Fruit fly (Drosophila melanogaster) whole organism, pupa: ENCODE data around the gene Inx5.
A peak's percentile ranks its signal among the peaks of the same experiment; 100 is the strongest.

ENCODE experiments used
- CG10348 ChIP-seq: fragments of 200-800 bp; sonication (Bioruptor generic); IDR thresholded peaks from 2 replicates; pipeline ENCODE4 v1.3.6; 2022; ENCODE audit warnings: missing biosample characterization, missing genetic modification characterization
- CG12605 ChIP-seq: fragments of 200-800 bp; sonication (Bioruptor generic); IDR thresholded peaks from 2 replicates; pipeline ENCODE4 v1.3.6; 2022; ENCODE audit warnings: missing biosample characterization, missing genetic modification characterization
- CG13204 ChIP-seq: fragments of 200-800 bp; sonication (Bioruptor generic); optimal IDR thresholded peaks from 2 replicates; lab custom pipeline; 2018; ENCODE audit warnings: missing biosample characterization, mild to moderate bottlenecking, missing genetic modification characterization, moderate library complexity
- CG14655 ChIP-seq: fragments of 200-800 bp; sonication (Bioruptor generic); optimal IDR thresholded peaks from 3 replicates; lab custom pipeline; 2017; ENCODE audit warnings: mild to moderate bottlenecking, missing biosample characterization, missing genetic modification reagents, missing genetic modification characterization
- CG15710 ChIP-seq: fragments of 200-800 bp; sonication (Bioruptor generic); optimal IDR thresholded peaks from 2 replicates; lab custom pipeline; 2018; ENCODE audit warnings: missing biosample characterization, mild to moderate bottlenecking, missing genetic modification characterization, moderate library complexity
- CG17806 ChIP-seq: fragments of 200-800 bp; sonication (Bioruptor generic); optimal IDR thresholded peaks from 2 replicates; lab custom pipeline; 2018; ENCODE audit warnings: missing biosample characterization, mild to moderate bottlenecking, missing genetic modification characterization, moderate library complexity
- CG32121 ChIP-seq: fragments of 200-800 bp; sonication (Bioruptor generic); IDR thresholded peaks from 2 replicates; pipeline ENCODE4 v1.3.6; 2022; ENCODE audit warnings: missing biosample characterization, missing genetic modification characterization
- CG34367 ChIP-seq: fragments of 200-800 bp; sonication (Bioruptor generic); optimal IDR thresholded peaks from 2 replicates; lab custom pipeline; 2018; ENCODE audit warnings: missing biosample characterization, mild to moderate bottlenecking, missing genetic modification characterization
- CG4496 ChIP-seq: fragments of 200-800 bp; sonication (Bioruptor generic); IDR thresholded peaks from 3 replicates; pipeline ENCODE4 v1.3.6; 2022; ENCODE audit warnings: missing biosample characterization, missing genetic modification characterization
- CG8159 ChIP-seq: fragments of 200-800 bp; sonication (Bioruptor generic); optimal IDR thresholded peaks from 3 replicates; lab custom pipeline; 2018; ENCODE audit warnings: missing biosample characterization, mild to moderate bottlenecking, missing genetic modification characterization, moderate library complexity
- CG8301 ChIP-seq: fragments of 200-800 bp; sonication (Bioruptor generic); optimal IDR thresholded peaks from 2 replicates; lab custom pipeline; 2018; ENCODE audit warnings: missing biosample characterization, mild to moderate bottlenecking, missing genetic modification characterization
- CG9948 ChIP-seq: fragments of 200-800 bp; sonication (Bioruptor generic); optimal IDR thresholded peaks from 2 replicates; lab custom pipeline; 2018; ENCODE audit warnings: missing biosample characterization, mild to moderate bottlenecking, missing genetic modification characterization, moderate library complexity
- D1 ChIP-seq: fragments of 200-800 bp; sonication (Bioruptor generic); optimal IDR thresholded peaks from 2 replicates; lab custom pipeline; 2018; ENCODE audit warnings: missing biosample characterization, mild to moderate bottlenecking, missing genetic modification characterization, moderate library complexity
- EcR ChIP-seq: fragments of 200-800 bp; sonication (Bioruptor generic); optimal IDR thresholded peaks from 3 replicates; lab custom pipeline; 2019; ENCODE audit warnings: missing biosample characterization, missing genetic modification characterization, mild to moderate bottlenecking, moderate library complexity, missing genetic modification reagents
- Ets98B ChIP-seq: fragments of 200-800 bp; sonication (Bioruptor generic); IDR thresholded peaks from 2 replicates; pipeline ENCODE4 v1.3.6; 2022; ENCODE audit warnings: missing biosample characterization, missing genetic modification characterization
- Pif1A ChIP-seq: fragments of 200-800 bp; sonication (Bioruptor generic); optimal IDR thresholded peaks from 3 replicates; lab custom pipeline; 2016; ENCODE audit warnings: missing biosample characterization, missing genetic modification characterization
- Pif1B ChIP-seq: fragments of 200-800 bp; sonication (Bioruptor generic); optimal IDR thresholded peaks from 3 replicates; lab custom pipeline; 2016; ENCODE audit warnings: missing biosample characterization, missing genetic modification characterization
- Snoo ChIP-seq: fragments of 200-800 bp; sonication (Bioruptor generic); optimal IDR thresholded peaks from 3 replicates; lab custom pipeline; 2017; ENCODE audit warnings: missing biosample characterization, mild to moderate bottlenecking, missing genetic modification characterization, inconsistent platforms
- fd96Ca ChIP-seq: fragments of 200-800 bp; sonication (Bioruptor generic); IDR thresholded peaks from 3 replicates; pipeline ENCODE4 v1.3.6; 2022; ENCODE audit warnings: missing biosample characterization, missing genetic modification characterization
- gl ChIP-seq: fragments of 200-800 bp; sonication (Bioruptor generic); optimal IDR thresholded peaks from 2 replicates; lab custom pipeline; 2018; ENCODE audit warnings: missing biosample characterization, mild to moderate bottlenecking, missing genetic modification characterization
- rn ChIP-seq: fragments of 200-800 bp; sonication (Bioruptor generic); IDR thresholded peaks from 2 replicates; pipeline ENCODE4 v1.3.6; 2022; ENCODE audit warnings: missing biosample characterization, missing genetic modification characterization

Inx5 gene

dm6 chrX:19208014-19208413 lies 37.3 kb upstream of the Inx5 start, which contains the start of gene Ulp1:
Ulp1 (minus strand) TSS chrX:19208187.
- 0 out of 3 replicates have a peak, but pooled peaks have one; percentile 11 for TF ChIP-seq CG4496 (GFP tag; lab: Robert Waterston, UW)
- peak; percentile 62 for TF ChIP-seq D1 (tag; lab: Kevin White, UChicago)
- no peak for TF ChIP-seq Pif1A (GFP tag; lab: Kevin White, UChicago)
- TF ChIP-seq rn (GFP tag; lab: Robert Waterston, UW), result no peak

dm6 chrX:19201630-19202029 lies 30.9 kb upstream of the Inx5 start, which contains the start of gene CG7990:
CG7990 (minus strand) TSS chrX:19201979.
- no peak for TF ChIP-seq CG9948 (tag; lab: Kevin White, UChicago)
- no peak for TF ChIP-seq rn (GFP tag; lab: Robert Waterston, UW)
- TF ChIP-seq CG15710 (tag; lab: Kevin White, UChicago), result no peak

DNA sequence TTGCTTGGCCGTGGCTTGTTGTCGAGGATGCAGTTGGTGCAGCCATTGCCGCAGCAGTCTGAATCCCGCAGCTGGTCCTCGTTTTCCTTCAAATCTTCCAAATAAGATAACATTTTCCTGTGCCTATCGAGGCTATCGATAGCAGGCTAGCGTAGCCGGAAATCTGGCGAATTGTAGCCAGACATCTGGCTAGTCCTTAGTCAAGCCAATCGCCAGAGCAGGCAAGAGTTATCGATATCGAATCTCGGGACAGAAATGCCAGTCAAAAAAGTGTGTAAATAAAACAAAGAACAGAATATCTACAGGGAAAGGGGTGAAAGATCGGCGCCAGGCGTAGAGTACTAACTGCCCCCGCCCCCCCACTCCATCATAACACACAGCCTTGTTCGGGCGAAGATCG lies 22.7 kb upstream of the Inx5 start, which contains the start of the genes CG7914 and CG14194:
Gene CG7914 (minus strand): TSS at position 113 of the 400 bp plus-strand sequence.
Gene CG14194 (plus strand): TSS at position 220 of the 400 bp plus-strand sequence.
- TF ChIP-seq CG8301 (tag; lab: Kevin White, UChicago) (no peak), EcR (GFP tag; lab: Kevin White, UChicago) (peak; percentile 18)

DNA sequence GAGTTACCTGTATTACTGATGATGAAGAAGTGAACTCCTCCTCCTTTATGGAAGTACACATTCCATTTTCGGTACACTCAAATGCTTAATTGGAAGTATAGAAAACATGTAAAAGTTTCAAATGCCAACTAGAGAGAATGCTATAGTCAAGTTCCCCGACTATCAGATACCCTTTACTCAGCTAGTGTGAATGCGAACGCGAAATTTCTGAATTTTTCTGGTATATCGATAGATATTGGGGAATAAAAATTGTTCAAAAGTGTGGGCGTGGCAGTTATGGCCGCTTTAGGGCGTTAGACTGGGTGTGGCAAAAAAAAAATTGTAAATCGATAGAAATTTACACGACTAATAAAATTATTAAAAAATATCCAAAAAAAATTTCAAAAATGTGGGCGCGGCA lies 20.9 kb upstream of the Inx5 start:
- TF ChIP-seq CG8159 (tag; lab: Kevin White, UChicago) (no peak), CG17806 (tag; lab: Kevin White, UChicago) (no peak), EcR (GFP tag; lab: Kevin White, UChicago) (no peak)

dm6 chrX:19191050-19191449 lies 20.4 kb upstream of the Inx5 start:
- no peak for TF ChIP-seq CG8301 (tag; lab: Kevin White, UChicago)
- no peak for TF ChIP-seq CG15710 (tag; lab: Kevin White, UChicago)
- no peak for TF ChIP-seq Pif1A (GFP tag; lab: Kevin White, UChicago)

- TF ChIP-seq CG32121 (GFP tag; lab: Robert Waterston, UW) (0 out of 2 replicates have a peak, but pooled peaks have one; percentile 15), fd96Ca (GFP tag; lab: Robert Waterston, UW) (peak; percentile 33; the same call in 1 of the 3 replicates), CG10348 (no peak)
Observed at dm6 chrX:19189903-19190302, 19.2 kb upstream of the Inx5 start, which contains the start of gene HP1D3csd. HP1D3csd (plus strand) TSS chrX:19190214.

DNA sequence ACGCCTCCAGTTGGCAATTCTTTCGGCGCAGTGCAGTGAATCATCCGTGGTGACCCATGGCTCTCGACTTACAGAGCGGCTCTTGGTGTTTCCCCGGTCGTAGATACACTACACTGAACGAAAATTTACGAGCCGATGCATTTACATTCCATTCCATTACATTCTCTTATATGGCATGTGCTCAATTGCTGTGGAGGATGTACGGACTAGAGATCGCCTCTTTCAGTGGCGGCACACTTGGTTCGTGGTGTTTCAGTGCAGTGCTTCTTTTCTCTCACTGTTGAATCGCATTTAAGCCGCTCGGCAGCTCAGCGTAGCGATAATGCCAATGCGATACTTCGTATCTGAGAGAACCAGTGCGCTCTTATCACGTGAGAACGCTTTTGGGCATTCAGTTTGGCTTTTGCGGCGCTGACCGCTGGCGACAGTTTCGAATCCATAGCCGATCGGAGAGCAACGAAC lies 17.0 kb upstream of the Inx5 start, which contains the start of gene Mec2:
Gene Mec2 (plus strand): TSS at position 412 of the 462 bp plus-strand sequence.
- TF ChIP-seq CG17806 (tag; lab: Kevin White, UChicago), result peak; percentile 65
- TF ChIP-seq CG4496 (GFP tag; lab: Robert Waterston, UW), result peak; percentile 84
- TF ChIP-seq Pif1B (GFP tag; lab: Kevin White, UChicago), result peak; percentile 62
- TF ChIP-seq CG10348, result no peak
- TF ChIP-seq CG8301 (tag; lab: Kevin White, UChicago), result peak; percentile 54
- TF ChIP-seq CG15710 (tag; lab: Kevin White, UChicago), result peak; percentile 81
- TF ChIP-seq Pif1A (GFP tag; lab: Kevin White, UChicago), result peak; percentile 75
- peak; percentile 85; the same call in 2 of the 3 replicates for TF ChIP-seq fd96Ca (GFP tag; lab: Robert Waterston, UW)
- peak; percentile 80 for TF ChIP-seq Snoo (tag; lab: Kevin White, UChicago)
- TF ChIP-seq gl (tag; lab: Kevin White, UChicago), result peak; percentile 49
- TF ChIP-seq CG13204 (GFP tag; lab: Kevin White, UChicago), result peak; percentile 65
- TF ChIP-seq CG8159 (tag; lab: Kevin White, UChicago), result peak; percentile 70
- peak; percentile 13 for TF ChIP-seq D1 (tag; lab: Kevin White, UChicago)
- peak; percentile 72 for TF ChIP-seq EcR (GFP tag; lab: Kevin White, UChicago)
- peak; percentile 72 for TF ChIP-seq CG32121 (GFP tag; lab: Robert Waterston, UW)
- peak; percentile 80 for TF ChIP-seq Ets98B (GFP tag; lab: Robert Waterston, UW)
- peak; percentile 69 for TF ChIP-seq CG12605 (GFP tag; lab: Robert Waterston, UW)
- peak; percentile 62 for TF ChIP-seq CG9948 (tag; lab: Kevin White, UChicago)
- peak; percentile 73 for TF ChIP-seq CG34367
- TF ChIP-seq CG14655, result no peak
- peak; percentile 42; the same call in 1 of the 2 replicates for TF ChIP-seq rn (GFP tag; lab: Robert Waterston, UW)

DNA sequence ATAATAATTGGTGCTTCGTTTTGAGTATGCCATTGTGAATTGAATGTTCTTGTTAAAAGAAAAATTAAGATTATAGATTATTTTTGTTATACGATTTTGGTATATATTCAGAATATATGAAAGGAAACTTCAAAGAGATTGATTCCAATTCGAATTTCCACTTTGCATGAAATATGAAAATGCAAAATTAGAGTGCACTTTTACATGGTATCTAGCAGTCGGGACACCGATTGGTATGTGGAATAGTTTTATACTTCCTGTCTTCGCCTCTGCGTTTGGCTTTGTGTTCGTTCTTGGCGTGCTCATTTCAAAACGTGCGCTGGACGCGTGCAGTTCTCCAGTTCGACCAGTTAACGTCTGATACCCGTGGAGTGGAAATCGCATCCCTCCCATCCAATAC lies 12.4 kb upstream of the Inx5 start, which contains the start of gene CG33253:
Gene CG33253 (plus strand): TSS at position 301 of the 400 bp plus-strand sequence.
- TF ChIP-seq CG8159 (tag; lab: Kevin White, UChicago) (no peak), CG10348 (no peak), CG9948 (tag; lab: Kevin White, UChicago) (no peak), Snoo (tag; lab: Kevin White, UChicago) (no peak), rn (GFP tag; lab: Robert Waterston, UW) (no peak), CG8301 (tag; lab: Kevin White, UChicago) (no peak)
